Fruit fly (Drosophila melanogaster): ENCODE data around the gene Eph.

Eph gene

DNA sequence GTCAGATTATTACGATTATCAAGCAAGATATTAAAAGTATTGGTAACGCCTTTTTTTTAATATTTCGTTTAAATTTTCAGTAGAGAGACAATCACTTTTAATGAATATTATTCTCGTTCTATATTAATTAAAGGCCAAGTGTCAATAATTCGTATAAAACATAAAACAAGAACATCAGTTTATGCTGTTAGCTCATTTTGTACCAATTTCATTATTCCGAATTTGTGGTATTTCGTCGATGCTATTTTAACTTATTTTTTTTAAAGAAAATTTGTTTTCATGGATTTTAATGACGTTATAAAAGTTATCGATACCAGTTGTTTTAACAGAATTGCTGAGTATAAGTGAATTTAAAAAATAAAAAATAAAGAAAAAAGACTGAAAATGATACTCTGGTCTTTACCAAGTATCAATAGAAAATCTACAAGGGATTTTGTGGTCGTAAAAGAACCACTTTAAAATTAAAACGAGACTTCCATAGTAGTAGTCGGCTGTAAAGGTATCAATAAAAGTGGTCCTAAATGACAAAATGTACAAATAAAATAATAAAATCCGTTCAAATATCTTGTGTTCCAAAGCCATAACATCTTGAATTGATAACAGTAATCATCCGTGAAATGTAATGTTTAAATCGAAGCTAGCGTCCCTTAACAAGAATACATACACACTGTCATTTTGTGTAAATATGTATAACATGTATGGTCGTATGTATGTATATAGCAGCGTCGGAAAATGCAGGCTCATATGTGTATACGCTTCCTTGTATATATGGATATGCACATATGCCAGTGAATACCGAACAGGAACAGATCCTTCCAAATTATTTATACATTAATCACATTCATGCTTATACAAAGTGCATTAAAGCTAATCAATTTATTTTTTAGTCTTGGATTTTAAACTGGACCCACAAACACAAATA, at the start of gene Eph:
Eph (plus strand) TSS at position 287 of the 922 bp plus-strand sequence.
- TF ChIP-seq tj (GFP tag; optimal IDR thresholded peaks at IDR 0.05), result peak; percentile 67
- TF ChIP-seq Hr96 (GFP tag; optimal IDR thresholded peaks at IDR 0.05), result no peak

DNA sequence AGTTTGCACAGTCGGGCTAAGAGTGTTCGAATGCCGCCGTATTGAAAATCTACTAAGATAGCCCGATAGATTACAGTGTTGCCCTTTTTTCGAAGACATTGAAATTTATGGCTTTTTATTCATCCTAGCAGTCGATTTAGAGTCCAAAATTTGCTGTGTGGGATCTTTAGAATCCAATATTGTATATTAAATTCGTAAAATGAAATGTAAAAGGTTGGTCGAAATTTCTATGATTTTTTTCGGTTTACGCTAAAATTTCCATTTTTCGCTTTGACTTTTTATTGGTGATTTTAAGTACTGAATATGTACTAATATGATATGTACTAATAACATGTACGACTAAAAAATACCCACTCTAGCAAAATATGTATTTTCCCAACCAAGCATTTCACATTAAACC, 43.2 kb upstream of the Eph start:
- TF ChIP-seq kay (GFP tag; ENCODE audit: borderline replicate concordance), result peak; percentile 91
- no peak for TF ChIP-seq pad (GFP tag; optimal IDR thresholded peaks at IDR 0.05)

DNA sequence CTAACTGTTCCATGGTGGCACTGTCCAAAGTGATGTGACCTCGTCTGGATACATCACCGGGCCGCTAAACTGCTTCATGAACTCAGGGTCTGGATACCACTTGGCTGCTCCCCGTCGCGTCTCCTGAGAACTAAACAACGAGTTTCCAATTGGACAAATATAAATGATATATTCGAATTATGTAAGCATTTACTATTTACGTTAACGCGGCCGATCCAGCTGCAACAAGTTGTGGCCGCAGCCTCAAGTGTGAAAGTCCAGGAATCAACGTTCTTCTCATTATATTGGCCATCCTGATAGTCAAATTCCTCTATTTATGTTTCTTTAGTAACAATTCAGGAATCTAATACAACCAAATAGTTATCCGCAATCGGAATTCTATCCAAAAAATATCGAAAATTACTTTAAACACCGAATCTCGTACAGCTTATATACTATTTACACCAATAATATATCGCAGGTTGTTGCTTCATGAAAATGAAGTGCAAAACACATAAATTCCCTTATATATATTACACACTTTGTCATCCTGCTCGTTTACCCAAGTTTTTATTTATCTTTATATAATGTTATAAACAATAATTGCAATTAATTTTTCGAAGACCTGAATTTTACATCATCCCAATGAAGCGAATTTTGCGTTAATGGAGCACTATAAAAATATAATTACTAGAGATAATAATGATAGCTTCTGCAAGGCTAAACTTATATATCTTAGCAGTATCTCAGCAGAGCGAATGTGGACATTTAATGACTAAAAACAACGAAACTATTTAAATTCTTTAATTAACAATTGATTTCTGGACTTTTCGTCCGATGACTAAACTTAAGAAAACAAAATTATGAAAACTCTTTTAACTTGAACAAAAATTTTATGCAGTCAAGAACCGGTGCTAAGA, 39.8 kb upstream of the Eph start:
- TF ChIP-seq Hr96 (GFP tag; optimal IDR thresholded peaks at IDR 0.05) (no peak), CG5204 (GFP tag; optimal IDR thresholded peaks at IDR 0.05) (no peak), CG7101 (tag; optimal IDR thresholded peaks at IDR 0.05) (no peak), bab1 (GFP tag; optimal IDR thresholded peaks at IDR 0.05) (no peak), kay (GFP tag; ENCODE audit: borderline replicate concordance) (no peak), pad (GFP tag; optimal IDR thresholded peaks at IDR 0.05) (no peak), cnc (optimal IDR thresholded peaks at IDR 0.05) (no peak), cic (GFP tag; optimal IDR thresholded peaks at IDR 0.05) (no peak), CG11617 (GFP tag; optimal IDR thresholded peaks at IDR 0.05) (no peak), CG1620 (GFP tag; optimal IDR thresholded peaks at IDR 0.05) (no peak), Clk (GFP tag; optimal IDR thresholded peaks at IDR 0.05) (no peak), Crg-1 (GFP tag; optimal IDR thresholded peaks at IDR 0.05) (no peak), toe (GFP tag; optimal IDR thresholded peaks at IDR 0.05) (no peak), ovo (GFP tag; optimal IDR thresholded peaks at IDR 0.05) (no peak), CG7045 (GFP tag; optimal IDR thresholded peaks at IDR 0.05) (no peak)

DNA sequence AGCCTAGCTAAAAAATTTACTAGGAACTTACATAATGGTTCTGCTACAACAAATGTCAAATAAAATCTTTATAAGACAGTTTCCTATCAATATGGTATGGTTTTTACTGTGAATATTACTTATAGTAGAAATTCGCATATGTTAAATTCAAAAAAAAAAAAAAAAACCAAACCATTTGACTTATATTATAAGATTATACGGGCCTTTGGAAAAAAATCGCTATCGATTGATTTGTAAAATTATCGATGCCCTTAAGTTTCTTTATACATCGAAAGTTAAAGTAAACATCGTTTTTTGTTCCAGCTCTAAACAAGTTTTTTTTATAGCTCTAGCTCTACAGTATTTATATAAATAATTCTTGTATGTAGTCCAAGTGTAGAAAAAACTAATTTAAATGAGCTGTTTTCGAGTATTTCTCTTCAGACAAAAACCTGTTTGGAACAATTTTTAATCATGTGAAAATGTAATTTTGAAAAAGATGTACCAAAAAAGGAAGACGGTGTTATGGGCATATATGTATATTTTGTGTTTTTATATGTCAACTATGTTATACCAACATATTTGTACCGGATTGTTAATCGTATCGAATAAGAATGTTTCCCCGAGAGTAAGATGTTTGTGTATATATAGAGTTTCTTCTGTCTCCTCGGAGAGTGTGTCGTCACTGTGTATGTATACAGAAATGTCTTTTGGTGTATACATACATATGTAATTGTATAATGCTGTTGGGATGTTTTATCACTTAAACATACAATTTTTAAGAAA, 38.8 kb upstream of the Eph start, which contains the start of the genes ND-49 and Ephrin:
ND-49 (minus strand) TSS at position 51 of the 765 bp plus-strand sequence.
Ephrin (plus strand) TSS at position 252 of the 765 bp plus-strand sequence.
- TF ChIP-seq cnc (optimal IDR thresholded peaks at IDR 0.05), result no peak
- TF ChIP-seq bab1 (GFP tag; optimal IDR thresholded peaks at IDR 0.05), result peak; percentile 49
- TF ChIP-seq Hr96 (GFP tag; optimal IDR thresholded peaks at IDR 0.05), result no peak
- peak; percentile 78 for TF ChIP-seq kay (GFP tag; ENCODE audit: borderline replicate concordance)
- TF ChIP-seq toe (GFP tag; optimal IDR thresholded peaks at IDR 0.05), result no peak
- TF ChIP-seq CG5204 (GFP tag; optimal IDR thresholded peaks at IDR 0.05), result no peak
- TF ChIP-seq cic (GFP tag; optimal IDR thresholded peaks at IDR 0.05), result no peak
- no peak for TF ChIP-seq CG7101 (tag; optimal IDR thresholded peaks at IDR 0.05)
- no peak for TF ChIP-seq ovo (GFP tag; optimal IDR thresholded peaks at IDR 0.05)
- TF ChIP-seq CG1620 (GFP tag; optimal IDR thresholded peaks at IDR 0.05), result no peak
- TF ChIP-seq Mnt (GFP tag; optimal IDR thresholded peaks at IDR 0.05), result no peak
- no peak for TF ChIP-seq CG7045 (GFP tag; optimal IDR thresholded peaks at IDR 0.05)
- no peak for TF ChIP-seq tj (GFP tag; optimal IDR thresholded peaks at IDR 0.05)
- TF ChIP-seq CG14711 (tag; optimal IDR thresholded peaks at IDR 0.05), result no peak

DNA sequence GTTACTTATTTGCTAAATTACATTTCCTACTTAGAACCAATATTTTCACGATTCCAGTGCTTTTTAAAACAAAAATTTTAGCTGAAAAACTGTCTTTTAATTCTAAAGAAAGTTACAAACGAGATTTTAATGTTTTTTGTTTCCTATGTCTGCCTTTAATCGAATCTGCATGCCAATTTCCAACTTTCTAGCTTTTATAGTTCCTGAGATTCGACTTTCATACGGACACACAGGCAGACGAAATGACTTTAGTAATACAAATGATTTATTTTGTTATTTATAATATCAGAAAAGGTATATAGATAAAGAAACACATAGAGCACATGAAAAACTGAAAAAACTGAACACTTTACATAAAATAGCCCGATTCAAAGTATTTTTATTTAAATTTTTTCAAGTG, 34.0 kb upstream of the Eph start:
- no peak for TF ChIP-seq CG11617 (GFP tag; optimal IDR thresholded peaks at IDR 0.05)
- TF ChIP-seq CG7045 (GFP tag; optimal IDR thresholded peaks at IDR 0.05), result no peak
- no peak for TF ChIP-seq Clk (GFP tag; optimal IDR thresholded peaks at IDR 0.05)
- TF ChIP-seq CG5204 (GFP tag; optimal IDR thresholded peaks at IDR 0.05), result no peak
- TF ChIP-seq kay (GFP tag; ENCODE audit: borderline replicate concordance), result peak; percentile 91

DNA sequence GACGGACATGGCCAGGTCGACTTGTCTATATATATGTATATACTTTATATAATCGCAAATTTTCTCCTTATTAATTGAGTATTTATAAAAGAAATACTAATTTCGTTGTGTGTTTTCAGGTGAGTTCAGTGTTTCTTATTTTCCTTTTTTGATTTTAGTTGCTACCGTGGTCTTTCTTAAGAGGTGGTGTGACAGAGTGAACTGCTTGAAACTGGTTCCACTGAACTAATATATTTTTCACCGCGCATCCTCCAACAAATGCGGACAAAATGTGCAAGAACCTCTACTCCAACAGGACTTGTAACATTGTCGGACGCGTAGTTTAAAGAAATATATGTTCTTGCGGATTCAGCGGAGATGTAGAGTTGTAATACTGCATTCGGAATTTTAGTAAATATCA, 27.6 kb upstream of the Eph start, which contains the start of gene CG1909:
CG1909 (plus strand) TSS at position 273 of the 400 bp plus-strand sequence.
- TF ChIP-seq toe (GFP tag; optimal IDR thresholded peaks at IDR 0.05), result no peak
- no peak for TF ChIP-seq ovo (GFP tag; optimal IDR thresholded peaks at IDR 0.05)
- no peak for TF ChIP-seq CG14711 (tag; optimal IDR thresholded peaks at IDR 0.05)
- TF ChIP-seq CG7101 (tag; optimal IDR thresholded peaks at IDR 0.05), result no peak
- no peak for TF ChIP-seq CG1620 (GFP tag; optimal IDR thresholded peaks at IDR 0.05)
- no peak for TF ChIP-seq Hr96 (GFP tag; optimal IDR thresholded peaks at IDR 0.05)
- no peak for TF ChIP-seq bab1 (GFP tag; optimal IDR thresholded peaks at IDR 0.05)
- TF ChIP-seq kay (GFP tag; ENCODE audit: borderline replicate concordance), result no peak
- no peak for TF ChIP-seq CG11617 (GFP tag; optimal IDR thresholded peaks at IDR 0.05)
- no peak for TF ChIP-seq Crg-1 (GFP tag; optimal IDR thresholded peaks at IDR 0.05)
- TF ChIP-seq CG7045 (GFP tag; optimal IDR thresholded peaks at IDR 0.05), result no peak
- no peak for TF ChIP-seq Clk (GFP tag; optimal IDR thresholded peaks at IDR 0.05)
- no peak for TF ChIP-seq pad (GFP tag; optimal IDR thresholded peaks at IDR 0.05)
- no peak for TF ChIP-seq CG33017 (tag; optimal IDR thresholded peaks at IDR 0.05)
- no peak for TF ChIP-seq Mnt (GFP tag; optimal IDR thresholded peaks at IDR 0.05)
- no peak for TF ChIP-seq CG5204 (GFP tag; optimal IDR thresholded peaks at IDR 0.05)
- no peak for TF ChIP-seq CG12768 (GFP tag; optimal IDR thresholded peaks at IDR 0.05)

Data from whole organism, adult.